Worm (Caenorhabditis elegans) whole organism, mixed stage, embryonic: ENCODE data around the gene Y43C5B.2.

ENCODE experiments used
- ces-1 ChIP-seq: fragments of 150-350 bp; optimal IDR thresholded peaks from 2 replicates; lab custom pipeline; 2014; ENCODE audit warnings: missing biosample characterization, missing genetic modification reagents, missing genetic modification characterization
- cnd-1 ChIP-seq: fragments of 200-800 bp; sonication (Bioruptor generic); optimal IDR thresholded peaks from 2 replicates; lab custom pipeline; 2018; ENCODE audit warnings: mild to moderate bottlenecking, missing genetic modification characterization, missing compliant biosample characterization
- elt-1 ChIP-seq: sonication (generic microtip); optimal IDR thresholded peaks from 2 replicates; lab custom pipeline; 2017; ENCODE audit warnings: missing genetic modification characterization, mild to moderate bottlenecking, missing compliant biosample characterization, antibody characterized with exemption, moderate library complexity, borderline replicate concordance; ENCODE audit not compliant: insufficient read depth
- elt-3 ChIP-seq: fragments of 150-350 bp; optimal IDR thresholded peaks from 2 replicates; lab custom pipeline; 2014; ENCODE audit warnings: missing biosample characterization, missing genetic modification characterization
- lin-13 ChIP-seq: fragments of 150-350 bp; optimal IDR thresholded peaks from 2 replicates; lab custom pipeline; 2014; ENCODE audit warnings: missing biosample characterization, missing genetic modification characterization
- lsy-2 ChIP-seq: fragments of 150-350 bp; optimal IDR thresholded peaks from 2 replicates; lab custom pipeline; 2014; ENCODE audit warnings: missing biosample characterization, missing genetic modification characterization
- nhr-12 ChIP-seq: fragments of 150-350 bp; optimal IDR thresholded peaks from 2 replicates; lab custom pipeline; 2014; ENCODE audit warnings: missing biosample characterization, missing genetic modification characterization
- nhr-237 ChIP-seq: fragments of 150-350 bp; optimal IDR thresholded peaks from 2 replicates; lab custom pipeline; 2014; ENCODE audit warnings: missing biosample characterization, missing genetic modification characterization
- nhr-28 ChIP-seq: fragments of 150-350 bp; optimal IDR thresholded peaks from 2 replicates; lab custom pipeline; 2014; ENCODE audit warnings: missing biosample characterization, missing genetic modification characterization
- nhr-76 ChIP-seq: sonication (generic microtip); optimal IDR thresholded peaks from 2 replicates; lab custom pipeline; 2017; ENCODE audit warnings: missing biosample characterization, missing genetic modification characterization
- sptf-1 ChIP-seq: sonication (generic microtip); optimal IDR thresholded peaks from 2 replicates; lab custom pipeline; 2017; ENCODE audit warnings: mild to moderate bottlenecking, missing genetic modification characterization, moderate library complexity, missing compliant biosample characterization
- unc-62 ChIP-seq: fragments of 150-350 bp; optimal IDR thresholded peaks from 2 replicates; lab custom pipeline; 2014; ENCODE audit warnings: missing biosample characterization, missing genetic modification reagents, missing genetic modification characterization
- ztf-11 ChIP-seq: fragments of 150-350 bp; optimal IDR thresholded peaks from 2 replicates; lab custom pipeline; 2014; ENCODE audit warnings: missing biosample characterization, missing genetic modification characterization

DNA sequence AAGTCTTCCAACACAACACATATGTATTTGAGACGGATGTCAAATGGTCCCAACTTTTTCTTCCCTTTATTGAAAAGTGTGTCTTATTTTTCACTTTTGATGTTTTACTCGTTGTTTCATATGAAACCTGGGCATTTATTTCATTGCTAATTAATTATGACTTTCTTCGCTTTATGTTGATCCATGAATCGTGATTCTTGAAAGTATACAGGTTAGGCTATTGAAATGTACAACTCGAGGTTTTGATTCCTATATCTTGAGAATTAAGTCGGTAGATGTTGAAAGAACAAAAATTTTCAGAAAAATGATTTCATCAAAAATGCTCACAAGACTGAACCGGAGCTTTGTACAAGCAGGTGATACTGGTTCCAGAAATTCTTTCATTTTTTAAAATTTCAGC is 35.0 kb upstream of the Y43C5B.2 start, which contains the start of gene nfu-1:
- TF ChIP-seq nhr-76 (no peak), sptf-1 (no peak), elt-3 (no peak), nhr-237 (tag; lab: Kevin White, UChicago) (no peak), ztf-11 (tag; lab: Kevin White, UChicago) (no peak), ces-1 (no peak), cnd-1 (tag; lab: Kevin White, UChicago) (no peak), lsy-2 (tag; lab: Kevin White, UChicago) (no peak), nhr-28 (tag; lab: Kevin White, UChicago) (no peak), elt-1 (tag; lab: Kevin White, UChicago) (no peak), nhr-12 (tag; lab: Kevin White, UChicago) (no peak), lin-13 (no peak), unc-62 (GFP tag; lab: Kevin White, UChicago) (no peak)
